Fruit fly (Drosophila melanogaster): ENCODE measurements around the gene MESR3.

MESR3 gene

dm6 chr2L:18617003-18617402 is at the start of gene MESR3:
Gene MESR3, plus strand, starts transcription at chr2L:18617256.
- peak; percentile 76 for TF ChIP-seq CG17801 (GFP tag; optimal IDR thresholded peaks at IDR 0.05; ENCODE audit: partially characterized antibody)

dm6 chr2L:18567563-18567962 is 49.5 kb upstream of the MESR3 start:
- no peak for TF ChIP-seq CG17801 (GFP tag; optimal IDR thresholded peaks at IDR 0.05; ENCODE audit: partially characterized antibody)

dm6 chr2L:18568715-18569114 is 48.3 kb upstream of the MESR3 start:
- no peak for TF ChIP-seq CG17801 (GFP tag; optimal IDR thresholded peaks at IDR 0.05; ENCODE audit: partially characterized antibody)

dm6 chr2L:18571724-18572427 is 45.2 kb upstream of the MESR3 start:
- peak; percentile 41 for TF ChIP-seq CG17801 (GFP tag; optimal IDR thresholded peaks at IDR 0.05; ENCODE audit: partially characterized antibody)

dm6 chr2L:18572428-18573136 is 44.5 kb upstream of the MESR3 start:
- no peak for TF ChIP-seq CG17801 (GFP tag; optimal IDR thresholded peaks at IDR 0.05; ENCODE audit: partially characterized antibody)

dm6 chr2L:18576250-18576649 is 40.8 kb upstream of the MESR3 start:
- TF ChIP-seq CG17801 (GFP tag; optimal IDR thresholded peaks at IDR 0.05; ENCODE audit: partially characterized antibody): no peak

dm6 chr2L:18584617-18585016 is 32.4 kb upstream of the MESR3 start:
- TF ChIP-seq CG17801 (GFP tag; optimal IDR thresholded peaks at IDR 0.05; ENCODE audit: partially characterized antibody): no peak

dm6 chr2L:18590100-18590941 is 26.7 kb upstream of the MESR3 start, which contains the start of the genes Pde11 and CG15160:
Gene Pde11, minus strand, starts transcription at chr2L:18590342.
Gene CG15160, plus strand, starts transcription at chr2L:18590891.
- TF ChIP-seq CG17801 (GFP tag; optimal IDR thresholded peaks at IDR 0.05; ENCODE audit: partially characterized antibody): no peak

dm6 chr2L:18590942-18591257 is 26.2 kb upstream of the MESR3 start:
- TF ChIP-seq CG17801 (GFP tag; optimal IDR thresholded peaks at IDR 0.05; ENCODE audit: partially characterized antibody): no peak

dm6 chr2L:18596871-18597338 is 20.2 kb upstream of the MESR3 start, which contains the start of gene amos:
Gene amos, minus strand, starts transcription at chr2L:18596921.
- TF ChIP-seq CG17801 (GFP tag; optimal IDR thresholded peaks at IDR 0.05; ENCODE audit: partially characterized antibody): no peak

dm6 chr2L:18598150-18598723 is 18.8 kb upstream of the MESR3 start:
- TF ChIP-seq CG17801 (GFP tag; optimal IDR thresholded peaks at IDR 0.05; ENCODE audit: partially characterized antibody): no peak

dm6 chr2L:18599152-18599551 is 17.9 kb upstream of the MESR3 start:
- TF ChIP-seq CG17801 (GFP tag; optimal IDR thresholded peaks at IDR 0.05; ENCODE audit: partially characterized antibody): peak; percentile 16

dm6 chr2L:18604986-18605385 is 12.1 kb upstream of the MESR3 start, which contains the start of gene CG10413:
Gene CG10413, minus strand, starts transcription at chr2L:18605249.
- peak; percentile 97 for TF ChIP-seq CG17801 (GFP tag; optimal IDR thresholded peaks at IDR 0.05; ENCODE audit: partially characterized antibody)

dm6 chr2L:18605549-18605948 is 11.5 kb upstream of the MESR3 start, which contains the start of gene CG31789:
Gene CG31789, plus strand, starts transcription at chr2L:18605928.
- TF ChIP-seq CG17801 (GFP tag; optimal IDR thresholded peaks at IDR 0.05; ENCODE audit: partially characterized antibody): no peak

- no peak for TF ChIP-seq CG17801 (GFP tag; optimal IDR thresholded peaks at IDR 0.05; ENCODE audit: partially characterized antibody)
Measured at dm6 chr2L:18606642-18607041, 10.4 kb upstream of the MESR3 start, which contains the start of gene CG10333. Gene CG10333, plus strand, starts transcription at chr2L:18606832.

Measured in ovary, adult (tissue).